Worm (Caenorhabditis elegans): Measurements from ENCODE around the gene lys-3.

Gene lys-3

ce11 chrV:10238665-10239064 lies 44.7 kb downstream of the lys-3 start, which contains the start of gene fubl-1:
fubl-1 (minus strand) TSS chrV:10238866.
- TF ChIP-seq lin-11 (tag; optimal IDR thresholded peaks at IDR 0.05): peak; percentile 64
- TF ChIP-seq nhr-129 (tag; optimal IDR thresholded peaks at IDR 0.05): peak; percentile 29
- no peak for TF ChIP-seq crh-2 (tag; optimal IDR thresholded peaks at IDR 0.05)
- TF ChIP-seq lin-39 (tag; optimal IDR thresholded peaks at IDR 0.05): no peak
- peak; percentile 29 for TF ChIP-seq ama-1 (optimal IDR thresholded peaks at IDR 0.05)
- TF ChIP-seq unc-55 (GFP tag; optimal IDR thresholded peaks at IDR 0.05): peak; percentile 33
- peak in 1 of 2 experiments; percentile 43 for TF ChIP-seq lsy-2 (tag; optimal IDR thresholded peaks at IDR 0.05)
- no peak for TF ChIP-seq lin-13 (GFP tag; optimal IDR thresholded peaks at IDR 0.05)
- peak; percentile 50 for TF ChIP-seq C34F6.9 (tag; optimal IDR thresholded peaks at IDR 0.05)

DNA sequence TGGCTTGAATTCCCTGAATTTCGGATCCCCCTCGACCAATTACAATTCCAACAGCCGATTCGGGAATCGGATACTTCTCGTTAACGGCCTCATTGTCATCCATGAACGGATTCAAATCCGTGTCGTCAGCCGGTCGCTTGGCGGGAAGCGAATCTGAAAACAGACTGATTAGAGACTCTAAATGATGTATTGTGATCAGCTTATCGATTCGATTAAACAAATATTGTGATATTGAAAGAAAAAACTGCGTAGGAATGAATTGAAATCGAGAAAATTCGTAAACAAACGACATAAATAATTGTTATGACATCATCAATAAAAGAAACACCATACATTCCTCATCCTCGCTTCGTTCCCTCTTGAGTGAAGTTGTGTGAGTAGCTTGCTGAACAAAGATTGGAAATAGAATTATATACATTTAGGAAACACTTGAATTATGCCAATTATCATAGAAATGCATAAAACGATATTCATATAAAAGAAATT lies 45.3 kb downstream of the lys-3 start:
- no peak for TF ChIP-seq mab-5 (tag; optimal IDR thresholded peaks at IDR 0.05)
- TF ChIP-seq fos-1 (tag; optimal IDR thresholded peaks at IDR 0.05): no peak
- TF ChIP-seq nhr-21 (tag; optimal IDR thresholded peaks at IDR 0.05): no peak

DNA sequence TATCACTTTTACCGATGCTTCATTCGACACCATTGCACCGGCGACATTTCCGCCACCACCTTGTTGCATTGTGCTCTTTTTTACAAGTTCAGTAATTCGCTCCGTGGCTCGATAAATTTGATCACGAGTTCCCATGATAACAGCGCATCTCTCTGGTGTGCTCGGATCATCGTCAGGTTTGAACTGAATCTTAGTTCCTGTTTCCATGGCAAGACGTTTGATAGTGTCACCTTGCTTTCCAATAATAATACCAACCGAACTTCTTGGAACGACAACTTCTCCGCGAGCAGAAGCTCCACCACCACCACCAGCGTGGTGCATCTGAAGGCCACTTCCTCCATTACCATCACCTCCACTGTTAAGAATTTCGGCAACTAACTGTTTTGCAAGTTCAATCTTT lies 46.2 kb downstream of the lys-3 start:
- TF ChIP-seq peb-1 (tag; optimal IDR thresholded peaks at IDR 0.05): no peak
- no peak for TF ChIP-seq dmd-4 (tag; optimal IDR thresholded peaks at IDR 0.05)
- no peak for TF ChIP-seq nhr-21 (tag; optimal IDR thresholded peaks at IDR 0.05)
- TF ChIP-seq snpc-4 (tag; optimal IDR thresholded peaks at IDR 0.05): no peak
- no peak for TF ChIP-seq unc-55 (GFP tag; optimal IDR thresholded peaks at IDR 0.05)
- TF ChIP-seq elt-3 (tag; optimal IDR thresholded peaks at IDR 0.05): no peak
- no peak for TF ChIP-seq lsy-2 (tag; optimal IDR thresholded peaks at IDR 0.05)
- no peak for TF ChIP-seq nhr-129 (tag; optimal IDR thresholded peaks at IDR 0.05)
- TF ChIP-seq mdl-1 (tag; optimal IDR thresholded peaks at IDR 0.05): no peak
- TF ChIP-seq sma-9 (GFP tag; optimal IDR thresholded peaks at IDR 0.05): no peak
- no peak for TF ChIP-seq sma-9 (tag; optimal IDR thresholded peaks at IDR 0.05)
- TF ChIP-seq blmp-1 (tag; optimal IDR thresholded peaks at IDR 0.05; ENCODE audit: insufficient read depth): no peak
- TF ChIP-seq nhr-77 (tag; optimal IDR thresholded peaks at IDR 0.05): no peak
- no peak for TF ChIP-seq ceh-82 (tag; optimal IDR thresholded peaks at IDR 0.05)
- no peak for TF ChIP-seq ztf-4 (tag; optimal IDR thresholded peaks at IDR 0.05)
- no peak for TF ChIP-seq nhr-6 (tag; optimal IDR thresholded peaks at IDR 0.05)
- no peak for TF ChIP-seq egl-27 (tag; optimal IDR thresholded peaks at IDR 0.05)
- TF ChIP-seq aly-2 (tag; optimal IDR thresholded peaks at IDR 0.05): no peak
- no peak for TF ChIP-seq ama-1 (optimal IDR thresholded peaks at IDR 0.05)
- TF ChIP-seq unc-39 (tag; optimal IDR thresholded peaks at IDR 0.05): no peak

DNA sequence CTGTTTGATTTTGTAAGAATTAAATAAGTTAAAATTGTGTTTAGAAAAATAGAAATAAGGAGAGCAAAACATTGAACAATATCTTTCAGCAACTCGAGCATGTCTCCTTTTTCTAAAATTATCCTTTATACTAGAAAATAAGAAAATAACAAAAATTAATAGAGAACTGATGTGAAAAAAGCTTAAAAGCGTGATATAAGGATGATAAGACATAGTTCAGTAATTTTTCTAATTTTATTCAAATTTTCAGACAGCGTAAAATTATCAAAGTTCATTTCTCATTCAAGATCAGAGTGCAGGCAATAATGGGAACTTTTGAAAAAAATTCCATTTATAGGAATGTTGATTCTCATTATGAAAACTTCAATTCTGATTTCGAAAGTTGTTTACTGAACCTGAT lies 50.0 kb downstream of the lys-3 start, which contains the start of gene str-182:
Gene str-182 (minus strand): TSS at position 101 of the 400 bp plus-strand sequence.
- TF ChIP-seq mab-5 (tag; optimal IDR thresholded peaks at IDR 0.05) (no peak), alr-1 (tag; optimal IDR thresholded peaks at IDR 0.05) (no peak), nhr-237 (tag; optimal IDR thresholded peaks at IDR 0.05) (no peak), dmd-4 (tag; optimal IDR thresholded peaks at IDR 0.05) (no peak), mbf-1 (tag; optimal IDR thresholded peaks at IDR 0.05) (no peak), ztf-1 (GFP tag; conservative IDR thresholded peaks at IDR 0.05) (no peak), fos-1 (tag; optimal IDR thresholded peaks at IDR 0.05) (no peak), nhr-129 (tag; optimal IDR thresholded peaks at IDR 0.05) (no peak), unc-62 (GFP tag; optimal IDR thresholded peaks at IDR 0.05) (no peak), C34F6.9 (tag; optimal IDR thresholded peaks at IDR 0.05) (no peak), elt-1 (tag; optimal IDR thresholded peaks at IDR 0.05) (no peak), skn-1 (tag; optimal IDR thresholded peaks at IDR 0.05) (no peak), aly-2 (tag; optimal IDR thresholded peaks at IDR 0.05) (no peak), lsy-2 (tag; optimal IDR thresholded peaks at IDR 0.05) (no peak), lin-13 (GFP tag; optimal IDR thresholded peaks at IDR 0.05) (no peak), elt-3 (tag; optimal IDR thresholded peaks at IDR 0.05) (no peak), unc-39 (tag; optimal IDR thresholded peaks at IDR 0.05) (no peak)

All from whole organism, L2 larva.